Worm (Caenorhabditis elegans) whole organism, young adult: ENCODE measurements around the gene rtfo-1.

Experiments
- B0336.3 ChIP-seq: fragments of 200-800 bp; sonication (Bioruptor generic); IDR thresholded peaks from 2 replicates; pipeline ENCODE4 v1.3.6; 2022; ENCODE audit warnings: missing genetic modification characterization, missing compliant biosample characterization
- F22D6.2 ChIP-seq: sonication (generic microtip); optimal IDR thresholded peaks from 2 replicates; lab custom pipeline; 2016; ENCODE audit warnings: mild to moderate bottlenecking, missing genetic modification characterization, missing compliant biosample characterization
- F33H1.4 ChIP-seq: fragments of 200-800 bp; sonication (Bioruptor generic); IDR thresholded peaks from 2 replicates; pipeline ENCODE4 v1.3.6; 2022; ENCODE audit warnings: missing genetic modification reagents, missing genetic modification characterization, missing compliant biosample characterization
- F49E8.2 ChIP-seq: sonication (generic microtip); optimal IDR thresholded peaks from 3 replicates; lab custom pipeline; 2017; ENCODE audit warnings: missing genetic modification characterization, mild to moderate bottlenecking, missing compliant biosample characterization, antibody characterized with exemption, moderate library complexity; ENCODE audit not compliant: insufficient read depth
- F57C9.4 ChIP-seq: sonication (generic microtip); optimal IDR thresholded peaks from 2 replicates; lab custom pipeline; 2017; ENCODE audit warnings: mild to moderate bottlenecking, missing genetic modification characterization, missing compliant biosample characterization
- K11D2.4 ChIP-seq: fragments of 200-800 bp; sonication (Bioruptor generic); IDR thresholded peaks from 2 replicates; pipeline ENCODE4 v1.3.6; 2022; ENCODE audit warnings: missing genetic modification reagents, missing genetic modification characterization, missing compliant biosample characterization
- T07F8.4 ChIP-seq: sonication (generic microtip); optimal IDR thresholded peaks from 2 replicates; lab custom pipeline; 2016; ENCODE audit warnings: mild to moderate bottlenecking, missing genetic modification characterization, moderate library complexity, missing compliant biosample characterization
- Y53F4B.3 ChIP-seq: fragments of 200-800 bp; sonication (Bioruptor generic); IDR thresholded peaks from 2 replicates; pipeline ENCODE4 v1.3.6; 2022; ENCODE audit warnings: missing genetic modification reagents, missing genetic modification characterization, missing compliant biosample characterization
- Y56A3A.18 ChIP-seq: fragments of 200-800 bp; sonication (Bioruptor generic); IDR thresholded peaks from 2 replicates; pipeline ENCODE4 v1.3.6; 2022; ENCODE audit warnings: missing genetic modification reagents, missing genetic modification characterization, missing compliant biosample characterization
- Y79H2A.3 ChIP-seq: fragments of 200-800 bp; sonication (Bioruptor generic); conservative IDR thresholded peaks from 2 replicates; pipeline ENCODE4 v1.3.6; 2022; ENCODE audit warnings: missing genetic modification reagents, missing genetic modification characterization, missing compliant biosample characterization
- Y95B8A.8 ChIP-seq: fragments of 200-800 bp; sonication (Bioruptor generic); IDR thresholded peaks from 2 replicates; pipeline ENCODE4 v1.3.6; 2022; ENCODE audit warnings: missing genetic modification reagents, missing genetic modification characterization, missing compliant biosample characterization
- ZK185.1 ChIP-seq: sonication (generic microtip); optimal IDR thresholded peaks from 2 replicates; lab custom pipeline; 2016; ENCODE audit warnings: mild to moderate bottlenecking, missing genetic modification characterization, missing compliant biosample characterization; ENCODE audit not compliant: poor library complexity, severe bottlenecking
- attf-6 ChIP-seq: fragments of 200-800 bp; sonication (Bioruptor generic); IDR thresholded peaks from 2 replicates; pipeline ENCODE4 v1.3.6; 2022; ENCODE audit warnings: missing genetic modification reagents, missing genetic modification characterization, missing compliant biosample characterization
- cebp-1 ChIP-seq, 2 experiments: fragments of 200-800 bp in 1 of 2; sonication (Bioruptor generic) in 1 of 2; sonication (generic microtip) in 1 of 2; IDR thresholded peaks in 1 of 2; optimal IDR thresholded peaks in 1 of 2; 2 replicates each; pipeline versions ENCODE4 v1.3.6 to Lab custom; 2017 to 2022; ENCODE audit warnings: missing compliant biosample characterization in 2 of 2, missing genetic modification characterization in 2 of 2, mild to moderate bottlenecking in 1 of 2, missing genetic modification reagents in 1 of 2, moderate library complexity in 1 of 2
- ceh-40 ChIP-seq: fragments of 200-800 bp; sonication (Bioruptor generic); IDR thresholded peaks from 2 replicates; pipeline ENCODE4 v1.3.6; 2022; ENCODE audit warnings: missing genetic modification characterization, missing compliant biosample characterization
- chd-7 ChIP-seq: sonication (generic microtip); optimal IDR thresholded peaks from 2 replicates; lab custom pipeline; 2016; ENCODE audit warnings: mild to moderate bottlenecking, missing genetic modification characterization, moderate library complexity, missing compliant biosample characterization
- dox-1 ChIP-seq: fragments of 200-800 bp; sonication (Bioruptor generic); IDR thresholded peaks from 2 replicates; pipeline ENCODE4 v1.3.6; 2022; ENCODE audit warnings: missing genetic modification reagents, missing genetic modification characterization, missing compliant biosample characterization
- egrh-3 ChIP-seq: fragments of 200-800 bp; sonication (Bioruptor generic); IDR thresholded peaks from 2 replicates; pipeline ENCODE4 v1.3.6; 2022; ENCODE audit warnings: missing genetic modification reagents, missing genetic modification characterization, missing compliant biosample characterization
- ets-4 ChIP-seq: fragments of 200-800 bp; sonication (Bioruptor generic); optimal IDR thresholded peaks from 2 replicates; lab custom pipeline; 2018; ENCODE audit warnings: mild to moderate bottlenecking, missing genetic modification characterization, missing compliant biosample characterization
- fkh-3 ChIP-seq: sonication (generic microtip); optimal IDR thresholded peaks from 2 replicates; lab custom pipeline; 2016; ENCODE audit warnings: mild to moderate bottlenecking, missing genetic modification characterization, missing compliant biosample characterization
- him-1 ChIP-seq: sonication (generic microtip); optimal IDR thresholded peaks from 2 replicates; lab custom pipeline; 2016; ENCODE audit warnings: missing genotype, missing genetic modification reagents, missing genetic modification characterization, missing compliant biosample characterization
- hlh-12 ChIP-seq: sonication (generic microtip); optimal IDR thresholded peaks from 2 replicates; lab custom pipeline; 2016; ENCODE audit warnings: missing genetic modification characterization, missing compliant biosample characterization
- hlh-26 ChIP-seq: fragments of 200-800 bp; sonication (Bioruptor generic); conservative IDR thresholded peaks from 2 replicates; pipeline ENCODE4 v1.3.6; 2022; ENCODE audit warnings: missing genetic modification reagents, missing genetic modification characterization, missing compliant biosample characterization
- hmg-20 ChIP-seq: fragments of 200-800 bp; sonication (Bioruptor generic); IDR thresholded peaks from 2 replicates; pipeline ENCODE4 v1.3.6; 2022; ENCODE audit warnings: missing genetic modification reagents, missing genetic modification characterization, missing compliant biosample characterization
- lin-26 ChIP-seq: fragments of 200-800 bp; sonication (Bioruptor generic); IDR thresholded peaks from 2 replicates; pipeline ENCODE4 v1.3.6; 2022; ENCODE audit warnings: missing genetic modification reagents, missing genetic modification characterization, missing compliant biosample characterization
- lir-1 ChIP-seq: fragments of 200-800 bp; sonication (Bioruptor generic); conservative IDR thresholded peaks from 2 replicates; pipeline ENCODE4 v1.3.6; 2022; ENCODE audit warnings: missing genetic modification reagents, missing genetic modification characterization, missing compliant biosample characterization
- madf-8 ChIP-seq: fragments of 200-800 bp; sonication (Bioruptor generic); conservative IDR thresholded peaks from 2 replicates; pipeline ENCODE4 v1.3.6; 2022; ENCODE audit warnings: missing genetic modification reagents, missing genetic modification characterization, missing compliant biosample characterization
- mcd-1 ChIP-seq: fragments of 200-800 bp; sonication (Bioruptor generic); IDR thresholded peaks from 2 replicates; pipeline ENCODE4 v1.3.6; 2022; ENCODE audit warnings: missing genetic modification reagents, missing genetic modification characterization, missing compliant biosample characterization
- mel-28 ChIP-seq: sonication (generic microtip); optimal IDR thresholded peaks from 2 replicates; lab custom pipeline; 2016; ENCODE audit warnings: borderline replicate concordance, mild to moderate bottlenecking, missing genetic modification characterization, missing compliant biosample characterization
- nhr-120 ChIP-seq: fragments of 200-800 bp; sonication (Bioruptor generic); IDR thresholded peaks from 2 replicates; pipeline ENCODE4 v1.3.6; 2022; ENCODE audit warnings: missing genetic modification characterization, missing compliant biosample characterization
- nhr-179 ChIP-seq: sonication (generic microtip); optimal IDR thresholded peaks from 2 replicates; lab custom pipeline; 2016; ENCODE audit warnings: mild to moderate bottlenecking, missing genetic modification characterization, missing compliant biosample characterization
- rpc-1 ChIP-seq, 2 experiments: fragments of 150-350 bp in 1 of 2; sonication (generic microtip) in 1 of 2; optimal IDR thresholded peaks; 2 replicates each; lab custom pipeline; 2014 to 2018; ENCODE audit warnings: missing biosample characterization in 1 of 2, missing genetic modification characterization in 1 of 2, missing genetic modification reagents in 1 of 2, missing genotype in 1 of 2
- sea-2 ChIP-seq: fragments of 200-800 bp; sonication (Bioruptor generic); IDR thresholded peaks from 2 replicates; pipeline ENCODE4 v1.3.6; 2022; ENCODE audit warnings: missing genetic modification characterization, missing compliant biosample characterization
- snpc-3.4 ChIP-seq: sonication (generic microtip); optimal IDR thresholded peaks from 2 replicates; lab custom pipeline; 2017; ENCODE audit warnings: missing genetic modification characterization, mild to moderate bottlenecking, missing compliant biosample characterization, antibody characterized with exemption, moderate library complexity, missing genotype, missing genetic modification reagents
- snpc-4 ChIP-seq, 5 experiments: fragments of 150-350 bp in 1 of 5; sonication (generic microtip) in 4 of 5; optimal IDR thresholded peaks; 2 replicates each; lab custom pipeline; 2014 to 2018; ENCODE audit warnings: missing genetic modification characterization in 5 of 5, missing biosample characterization in 3 of 5, antibody characterized with exemption in 2 of 5, mild to moderate bottlenecking in 2 of 5, missing compliant biosample characterization in 2 of 5, missing genotype in 2 of 5, moderate library complexity in 2 of 5, missing genetic modification reagents in 1 of 5
- sptf-2 ChIP-seq: fragments of 200-800 bp; sonication (Bioruptor generic); optimal IDR thresholded peaks from 2 replicates; lab custom pipeline; 2018; ENCODE audit warnings: mild to moderate bottlenecking, missing genetic modification characterization, missing compliant biosample characterization
- unc-62 ChIP-seq: fragments of 150-350 bp; optimal IDR thresholded peaks from 2 replicates; lab custom pipeline; 2014; ENCODE audit warnings: missing biosample characterization, missing genetic modification reagents, missing genetic modification characterization
- xnd-1 ChIP-seq: sonication (generic microtip); optimal IDR thresholded peaks from 2 replicates; lab custom pipeline; 2016; ENCODE audit warnings: missing genotype, missing genetic modification reagents, missing genetic modification characterization, missing compliant biosample characterization
- zfh-2 ChIP-seq: fragments of 200-800 bp; sonication (Bioruptor generic); conservative IDR thresholded peaks from 2 replicates; pipeline ENCODE4 v1.3.6; 2022; ENCODE audit warnings: missing genetic modification reagents, missing genetic modification characterization, missing compliant biosample characterization
- zim-3 ChIP-seq: sonication (generic microtip); optimal IDR thresholded peaks from 2 replicates; lab custom pipeline; 2017; ENCODE audit warnings: mild to moderate bottlenecking, missing genetic modification characterization, moderate library complexity, missing compliant biosample characterization
- ztf-18 ChIP-seq: sonication (generic microtip); optimal IDR thresholded peaks from 2 replicates; lab custom pipeline; 2016; ENCODE audit warnings: missing genotype, mild to moderate bottlenecking, missing genetic modification characterization, missing compliant biosample characterization
- ztf-25 ChIP-seq: fragments of 200-800 bp; sonication (Bioruptor generic); IDR thresholded peaks from 2 replicates; pipeline ENCODE4 v1.3.6; 2022; ENCODE audit warnings: missing genetic modification reagents, missing genetic modification characterization, missing compliant biosample characterization
- ztf-6 ChIP-seq: fragments of 200-800 bp; sonication (Bioruptor generic); IDR thresholded peaks from 2 replicates; pipeline ENCODE4 v1.3.6; 2022; ENCODE audit warnings: missing genetic modification reagents, missing genetic modification characterization, missing compliant biosample characterization

Gene rtfo-1

DNA sequence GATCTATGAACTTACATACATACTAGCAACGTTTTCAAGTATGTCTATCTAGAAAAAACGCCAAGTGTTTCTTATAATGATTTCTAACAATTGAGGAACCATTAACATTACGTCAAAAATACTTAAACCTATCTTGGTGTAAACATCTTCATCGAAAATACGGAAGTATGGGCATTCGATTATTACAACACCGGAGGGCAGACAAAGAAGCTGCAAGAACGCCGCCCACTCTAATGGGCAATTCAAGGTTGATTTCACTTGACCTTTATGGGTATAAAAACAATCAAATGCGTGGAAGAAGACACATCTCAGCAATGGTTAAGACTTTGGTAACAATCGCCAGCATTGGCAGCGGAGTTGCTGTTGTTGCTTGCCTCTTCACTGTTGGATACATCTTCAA is 47.2 kb upstream of the rtfo-1 start, which contains the start of gene col-146:
TSS of gene col-146 (plus strand) at position 301 of the 400 bp plus-strand sequence.
- no peak for TF ChIP-seq fkh-3 (tag; lab: Kevin White, UChicago)
- no peak for TF ChIP-seq unc-62 (GFP tag; lab: Kevin White, UChicago)
- TF ChIP-seq ceh-40 (GFP tag; lab: Robert Waterston, UW), result no peak
- no peak for TF ChIP-seq Y53F4B.3 (GFP tag; lab: Robert Waterston, UW)
- no peak for TF ChIP-seq mel-28 (tag; lab: Kevin White, UChicago)
- TF ChIP-seq F49E8.2 (tag; lab: Kevin White, UChicago), result no peak
- TF ChIP-seq ets-4 (GFP tag; lab: Kevin White, UChicago), result no peak
- TF ChIP-seq ztf-25 (GFP tag; lab: Robert Waterston, UW), result no peak
- TF ChIP-seq rpc-1 (optimal IDR thresholded peaks at IDR 0.05; lab: Kevin White, UChicago), result no peak
- TF ChIP-seq rpc-1 (tag; optimal IDR thresholded peaks at IDR 0.05; lab: Kevin White, UChicago), result no peak
- TF ChIP-seq mcd-1 (GFP tag; lab: Robert Waterston, UW), result no peak
- TF ChIP-seq snpc-4 (GFP tag; optimal IDR thresholded peaks at IDR 0.05; lab: Kevin White, UChicago), result no peak
- TF ChIP-seq snpc-4 (tag; optimal IDR thresholded peaks at IDR 0.05; lab: Kevin White, UChicago), result no peak
- no peak for TF ChIP-seq zim-3 (tag; lab: Kevin White, UChicago)
- no peak for TF ChIP-seq nhr-179 (tag; lab: Kevin White, UChicago)
- no peak for TF ChIP-seq snpc-3.4 (tag; lab: Kevin White, UChicago)
- TF ChIP-seq xnd-1 (tag; lab: Kevin White, UChicago), result no peak
- TF ChIP-seq, all 124 proteins: peak for 0

DNA sequence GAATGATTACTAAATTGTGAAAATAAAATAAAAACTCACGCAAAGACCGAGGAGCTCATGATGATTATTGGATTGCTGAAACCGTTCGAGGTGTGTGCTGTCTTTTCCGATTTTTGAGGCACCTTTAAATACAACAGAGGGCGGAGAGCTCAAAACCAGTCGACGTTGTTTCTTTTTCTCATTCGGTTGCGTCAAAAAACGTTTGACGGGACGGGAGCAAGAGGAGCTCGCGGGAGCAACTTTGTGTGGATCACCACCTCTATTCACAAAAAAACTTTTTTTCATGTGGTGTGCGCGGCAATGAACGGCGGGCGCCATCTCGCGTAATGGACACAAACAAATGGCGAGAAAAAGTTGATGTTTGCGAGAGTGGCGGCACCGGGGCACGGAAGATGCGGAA is 46.7 kb upstream of the rtfo-1 start, which contains the start of gene idpc-3:
TSS of gene idpc-3 (minus strand) at position 101 of the 400 bp plus-strand sequence.
- TF ChIP-seq T07F8.4 (no peak), Y95B8A.8 (GFP tag; lab: Robert Waterston, UW) (no peak), lin-26 (GFP tag; lab: Robert Waterston, UW) (no peak), madf-8 (GFP tag; lab: Robert Waterston, UW) (no peak), ZK185.1 (no peak), B0336.3 (GFP tag; lab: Robert Waterston, UW) (no peak), him-1 (tag; lab: Kevin White, UChicago) (no peak), F33H1.4 (no peak), ztf-18 (no peak), nhr-120 (GFP tag; lab: Robert Waterston, UW) (no peak), hmg-20 (GFP tag; lab: Robert Waterston, UW) (no peak), chd-7 (tag; lab: Kevin White, UChicago) (no peak), Y56A3A.18 (no peak), F22D6.2 (tag; lab: Kevin White, UChicago) (no peak), hlh-12 (tag; lab: Kevin White, UChicago) (no peak), sptf-2 (no peak)

DNA sequence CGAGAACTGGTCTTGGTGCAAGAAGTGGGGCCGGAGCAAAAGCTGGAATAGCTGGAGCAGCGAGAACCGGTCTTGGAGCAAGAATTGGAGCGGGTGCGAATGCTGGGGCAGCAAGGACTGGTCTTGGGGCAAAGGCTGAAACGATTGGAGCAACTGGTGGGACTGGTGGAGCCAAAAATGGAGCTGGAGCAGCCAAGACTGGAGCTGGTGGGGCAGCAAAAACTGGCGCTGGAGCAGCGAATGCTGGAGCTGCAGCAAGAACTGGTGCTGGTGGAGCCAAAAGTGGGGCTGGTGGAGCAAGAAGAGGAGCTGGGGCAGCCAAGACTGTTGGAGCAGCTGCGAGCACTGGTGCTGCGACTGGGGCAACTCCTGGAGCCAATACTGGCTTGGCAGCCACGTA is 46.2 kb upstream of the rtfo-1 start:
- no peak for TF ChIP-seq Y79H2A.3
- no peak for TF ChIP-seq ztf-18
- no peak for TF ChIP-seq cebp-1 (GFP tag; IDR thresholded peaks at IDR 0.05; lab: Robert Waterston, UW)
- no peak for TF ChIP-seq cebp-1 (tag; optimal IDR thresholded peaks at IDR 0.05; lab: Kevin White, UChicago)
- TF ChIP-seq F57C9.4 (tag; lab: Kevin White, UChicago), result no peak
- peak; percentile 83 for TF ChIP-seq egrh-3 (GFP tag; lab: Robert Waterston, UW)
- no peak for TF ChIP-seq ZK185.1
- TF ChIP-seq lir-1 (GFP tag; lab: Robert Waterston, UW), result no peak
- TF ChIP-seq hlh-26 (GFP tag; lab: Robert Waterston, UW), result no peak
- no peak for TF ChIP-seq ets-4 (GFP tag; lab: Kevin White, UChicago)
- TF ChIP-seq zfh-2, result peak; percentile 90
- TF ChIP-seq B0336.3 (GFP tag; lab: Robert Waterston, UW), result no peak
- no peak for TF ChIP-seq ztf-6 (GFP tag; lab: Robert Waterston, UW)
- TF ChIP-seq sea-2 (GFP tag; lab: Robert Waterston, UW), result no peak
- TF ChIP-seq chd-7 (tag; lab: Kevin White, UChicago), result peak; percentile 52
- no peak for TF ChIP-seq nhr-179 (tag; lab: Kevin White, UChicago)
- TF ChIP-seq attf-6 (GFP tag; lab: Robert Waterston, UW), result no peak
- TF ChIP-seq K11D2.4 (GFP tag; lab: Robert Waterston, UW), result no peak
- peak; percentile 42; the same call in 1 of the 2 replicates for TF ChIP-seq dox-1 (GFP tag; lab: Robert Waterston, UW)
- TF ChIP-seq Y56A3A.18, result no peak
